Worm (Caenorhabditis elegans) whole organism, L4 larva: ENCODE data around the gene tpst-1.

Source experiments
- F44E2.7 ChIP-seq: fragments of 200-800 bp; sonication (Bioruptor generic); IDR thresholded peaks from 2 replicates; pipeline ENCODE4 v2.1.2; 2022; ENCODE audit warnings: missing genetic modification characterization, missing compliant biosample characterization
- Y5F2A.4 ChIP-seq: fragments of 200-800 bp; sonication (Bioruptor generic); optimal IDR thresholded peaks from 2 replicates; lab custom pipeline; 2018; ENCODE audit warnings: mild to moderate bottlenecking, missing genetic modification characterization, missing compliant biosample characterization
- ama-1 ChIP-seq: fragments of 150-350 bp; optimal IDR thresholded peaks from 2 replicates; lab custom pipeline; 2014; ENCODE audit warnings: inconsistent platforms, mixed read lengths
- dve-1 ChIP-seq: sonication (generic microtip); optimal IDR thresholded peaks from 2 replicates; lab custom pipeline; 2017; ENCODE audit warnings: antibody characterized with exemption, mild to moderate bottlenecking, missing genetic modification characterization, missing compliant biosample characterization; ENCODE audit not compliant: insufficient read depth
- egl-27 ChIP-seq: sonication (generic microtip); optimal IDR thresholded peaks from 3 replicates; lab custom pipeline; 2017; ENCODE audit warnings: missing biosample characterization, missing genetic modification reagents, missing genetic modification characterization
- madf-9 ChIP-seq: fragments of 200-800 bp; sonication (Bioruptor generic); conservative IDR thresholded peaks from 2 replicates; pipeline ENCODE4 v1.3.6; 2022; ENCODE audit warnings: missing genetic modification reagents, missing genetic modification characterization, missing compliant biosample characterization
- spr-1 ChIP-seq: sonication (generic microtip); optimal IDR thresholded peaks from 2 replicates; lab custom pipeline; 2016; ENCODE audit warnings: mild to moderate bottlenecking, missing genetic modification characterization, missing compliant biosample characterization

DNA sequence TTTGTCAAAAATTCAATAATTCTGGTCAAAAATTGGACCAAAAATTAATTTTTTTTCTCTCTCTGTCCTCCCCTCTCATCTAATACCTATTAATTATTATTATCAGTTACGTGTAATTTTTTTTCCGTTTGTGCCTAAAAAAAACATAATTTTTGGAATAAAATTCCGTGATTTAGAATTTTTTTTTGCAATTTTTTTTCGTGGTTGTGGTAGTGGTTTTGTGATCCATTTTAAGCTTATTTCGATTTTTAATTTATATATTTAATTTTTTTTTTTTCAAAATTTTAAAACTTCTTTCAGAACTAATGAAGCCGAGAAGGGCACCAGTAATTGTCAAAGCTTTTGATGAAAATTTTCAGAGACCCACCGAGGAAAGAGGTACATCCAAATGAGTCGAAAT lies 37.1 kb upstream of the tpst-1 start, which contains the start of gene sas-1:
- TF ChIP-seq F44E2.7 (GFP tag; lab: Robert Waterston, UW): no peak
- no peak for TF ChIP-seq madf-9 (GFP tag; lab: Robert Waterston, UW)
- no peak for TF ChIP-seq Y5F2A.4 (GFP tag; lab: Kevin White, UChicago)
- no peak for TF ChIP-seq ama-1 (lab: Kevin White, UChicago)
- no peak for TF ChIP-seq dve-1
- TF ChIP-seq spr-1 (tag; lab: Kevin White, UChicago): no peak
- no peak for TF ChIP-seq egl-27 (tag; lab: Kevin White, UChicago)
